Fruit fly (Drosophila melanogaster) whole organism, pupa: ENCODE data around the gene Chchd2.

Source experiments
- CG10348 ChIP-seq: fragments of 200-800 bp; sonication (Bioruptor generic); IDR thresholded peaks from 2 replicates; pipeline ENCODE4 v1.3.6; 2022; ENCODE audit warnings: missing biosample characterization, missing genetic modification characterization
- D1 ChIP-seq: fragments of 200-800 bp; sonication (Bioruptor generic); optimal IDR thresholded peaks from 2 replicates; lab custom pipeline; 2018; ENCODE audit warnings: missing biosample characterization, mild to moderate bottlenecking, missing genetic modification characterization, moderate library complexity
- EcR ChIP-seq: fragments of 200-800 bp; sonication (Bioruptor generic); optimal IDR thresholded peaks from 3 replicates; lab custom pipeline; 2019; ENCODE audit warnings: missing biosample characterization, missing genetic modification characterization, mild to moderate bottlenecking, moderate library complexity, missing genetic modification reagents
- Ets98B ChIP-seq: fragments of 200-800 bp; sonication (Bioruptor generic); IDR thresholded peaks from 2 replicates; pipeline ENCODE4 v1.3.6; 2022; ENCODE audit warnings: missing biosample characterization, missing genetic modification characterization
- fd96Ca ChIP-seq: fragments of 200-800 bp; sonication (Bioruptor generic); IDR thresholded peaks from 3 replicates; pipeline ENCODE4 v1.3.6; 2022; ENCODE audit warnings: missing biosample characterization, missing genetic modification characterization
- gl ChIP-seq: fragments of 200-800 bp; sonication (Bioruptor generic); optimal IDR thresholded peaks from 2 replicates; lab custom pipeline; 2018; ENCODE audit warnings: missing biosample characterization, mild to moderate bottlenecking, missing genetic modification characterization
- rn ChIP-seq: fragments of 200-800 bp; sonication (Bioruptor generic); IDR thresholded peaks from 2 replicates; pipeline ENCODE4 v1.3.6; 2022; ENCODE audit warnings: missing biosample characterization, missing genetic modification characterization

DNA sequence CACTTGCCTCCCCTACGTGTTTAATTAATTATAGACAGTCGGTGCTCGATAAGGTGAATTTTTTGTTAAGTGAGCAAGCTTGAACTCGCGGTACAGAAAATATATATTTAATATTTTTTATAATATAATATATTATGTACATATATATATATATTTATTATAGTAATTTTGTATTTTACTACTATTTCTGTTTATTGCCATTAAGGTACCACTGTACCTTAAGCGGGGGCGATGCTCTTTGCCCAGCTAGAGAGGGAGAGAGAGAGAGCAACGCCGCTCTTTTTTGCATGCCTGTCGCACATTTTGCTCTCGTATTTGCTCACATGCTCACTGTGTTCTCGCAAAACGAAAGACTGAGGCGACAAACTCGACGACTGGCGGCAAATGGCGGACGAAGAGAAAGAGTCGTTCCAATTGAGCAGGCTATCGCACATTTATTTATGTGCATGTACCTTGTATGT, 21.7 kb downstream of the Chchd2 start:
- TF ChIP-seq CG10348 (GFP tag; lab: Robert Waterston, UW) (no peak), fd96Ca (GFP tag; lab: Robert Waterston, UW) (peak; percentile 69; the same call in 2 of the 3 replicates), gl (tag; lab: Kevin White, UChicago) (no peak), rn (no peak), Ets98B (GFP tag; lab: Robert Waterston, UW) (peak; percentile 79), EcR (peak; percentile 93), D1 (tag; lab: Kevin White, UChicago) (no peak)
